Worm (Caenorhabditis elegans) whole organism, L4/young adult: Measurements from ENCODE around the gene asp-18.

ENCODE experiments used
- dao-5 ChIP-seq: sonication (generic microtip); optimal IDR thresholded peaks from 2 replicates; lab custom pipeline; 2016; ENCODE audit warnings: missing genotype, missing genetic modification characterization, moderate library complexity, missing compliant biosample characterization
- him-1 ChIP-seq: sonication (generic microtip); optimal IDR thresholded peaks from 2 replicates; lab custom pipeline; 2016; ENCODE audit warnings: missing genotype, missing genetic modification reagents, missing genetic modification characterization, missing compliant biosample characterization

DNA sequence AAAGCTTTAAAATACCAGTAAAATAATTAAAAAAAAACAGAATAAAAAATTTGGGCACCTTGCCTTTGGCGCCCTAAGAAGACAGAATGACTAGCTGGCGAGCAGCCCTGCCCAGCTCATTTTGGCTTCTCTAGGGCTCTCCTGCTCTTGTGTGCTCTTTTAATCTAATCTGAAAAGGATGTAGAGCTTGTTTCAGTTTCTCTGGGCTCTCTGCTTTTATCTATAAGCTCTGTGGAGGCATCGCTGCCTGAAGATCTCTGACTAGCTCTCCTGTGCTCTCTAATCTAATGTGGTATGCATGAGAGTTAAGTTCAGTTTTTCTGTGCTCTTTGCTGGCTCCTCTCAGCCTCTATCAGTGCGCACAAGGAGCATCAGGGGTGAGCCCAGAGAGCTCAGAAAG, 5.6 kb downstream of the asp-18 start:
- no peak for TF ChIP-seq him-1 (tag; lab: Kevin White, UChicago)
- no peak for TF ChIP-seq dao-5
